Fruit fly (Drosophila melanogaster) whole organism, adult: Measurements from ENCODE around the gene Srrm1.
A peak's percentile ranks its signal among the peaks of the same experiment; 100 is the strongest.

Experiments
- CG11617 ChIP-seq: fragments of 200-800 bp; sonication (Bioruptor generic); optimal IDR thresholded peaks from 2 replicates; lab custom pipeline; 2017; ENCODE audit warnings: mild to moderate bottlenecking, missing biosample characterization, missing genetic modification reagents, missing genetic modification characterization
- CG12768 ChIP-seq: fragments of 200-800 bp; sonication (Bioruptor generic); optimal IDR thresholded peaks from 2 replicates; lab custom pipeline; 2017; ENCODE audit warnings: missing biosample characterization, missing genetic modification characterization, mild to moderate bottlenecking, moderate library complexity, missing genetic modification reagents
- CG14711 ChIP-seq: fragments of 200-800 bp; sonication (Bioruptor generic); optimal IDR thresholded peaks from 2 replicates; lab custom pipeline; 2018; ENCODE audit warnings: missing biosample characterization, mild to moderate bottlenecking, missing genetic modification characterization, moderate library complexity
- CG1620 ChIP-seq: fragments of 200-800 bp; sonication (Bioruptor generic); optimal IDR thresholded peaks from 2 replicates; lab custom pipeline; 2016; ENCODE audit warnings: missing biosample characterization, missing genetic modification characterization
- CG33017 ChIP-seq: fragments of 200-800 bp; sonication (Bioruptor generic); optimal IDR thresholded peaks from 2 replicates; lab custom pipeline; 2018; ENCODE audit warnings: missing biosample characterization, mild to moderate bottlenecking, missing genetic modification characterization, moderate library complexity
- CG5204 ChIP-seq: fragments of 200-800 bp; sonication (Bioruptor generic); optimal IDR thresholded peaks from 2 replicates; lab custom pipeline; 2016; ENCODE audit warnings: missing biosample characterization, missing genetic modification characterization
- CG7045 ChIP-seq: fragments of 200-800 bp; sonication (Bioruptor generic); optimal IDR thresholded peaks from 2 replicates; lab custom pipeline; 2017; ENCODE audit warnings: missing biosample characterization, mild to moderate bottlenecking, missing genetic modification characterization
- CG7101 ChIP-seq: fragments of 200-800 bp; sonication (Bioruptor generic); optimal IDR thresholded peaks from 2 replicates; lab custom pipeline; 2018; ENCODE audit warnings: missing biosample characterization, mild to moderate bottlenecking, missing genetic modification characterization, moderate library complexity
- Clk ChIP-seq: fragments of 200-800 bp; sonication (Bioruptor generic); optimal IDR thresholded peaks from 2 replicates; lab custom pipeline; 2017; ENCODE audit warnings: missing biosample characterization, missing genetic modification characterization
- Crg-1 ChIP-seq: fragments of 200-800 bp; sonication (Bioruptor generic); optimal IDR thresholded peaks from 2 replicates; lab custom pipeline; 2016; ENCODE audit warnings: missing biosample characterization, missing genetic modification characterization
- Hr96 ChIP-seq: fragments of 200-800 bp; sonication (Bioruptor generic); optimal IDR thresholded peaks from 2 replicates; lab custom pipeline; 2016; ENCODE audit warnings: missing biosample characterization, missing genetic modification characterization
- Mnt ChIP-seq: fragments of 200-800 bp; sonication (Bioruptor generic); optimal IDR thresholded peaks from 2 replicates; lab custom pipeline; 2016; ENCODE audit warnings: missing biosample characterization, mild to moderate bottlenecking, missing genetic modification characterization
- bab1 ChIP-seq: fragments of 200-800 bp; sonication (Bioruptor generic); optimal IDR thresholded peaks from 3 replicates; lab custom pipeline; 2019; ENCODE audit warnings: missing biosample characterization, mild to moderate bottlenecking, missing genetic modification characterization, moderate library complexity
- cic ChIP-seq: fragments of 200-800 bp; sonication (Bioruptor generic); optimal IDR thresholded peaks from 2 replicates; lab custom pipeline; 2017; ENCODE audit warnings: missing biosample characterization, mild to moderate bottlenecking, missing genetic modification characterization, moderate library complexity
- cnc ChIP-seq, 2 experiments: fragments of >200 bp; optimal IDR thresholded peaks; 2 replicates each; lab custom pipeline; 2017
- kay ChIP-seq: fragments of 200-800 bp; sonication (Bioruptor generic); peaks from one replicate; lab custom pipeline; 2016; ENCODE audit warnings: missing biosample characterization, missing genetic modification characterization, borderline replicate concordance
- ovo ChIP-seq: fragments of 200-800 bp; sonication (Bioruptor generic); optimal IDR thresholded peaks from 2 replicates; lab custom pipeline; 2016; ENCODE audit warnings: missing biosample characterization, missing genetic modification characterization
- pad ChIP-seq: fragments of 200-800 bp; sonication (Bioruptor generic); optimal IDR thresholded peaks from 3 replicates; lab custom pipeline; 2017; ENCODE audit warnings: missing biosample characterization, missing genetic modification characterization, mild to moderate bottlenecking, moderate library complexity, missing genetic modification reagents
- tj ChIP-seq: fragments of 200-800 bp; sonication (Bioruptor generic); optimal IDR thresholded peaks from 3 replicates; lab custom pipeline; 2017; ENCODE audit warnings: missing biosample characterization, mild to moderate bottlenecking, missing genetic modification characterization, moderate library complexity
- toe ChIP-seq: fragments of 200-800 bp; sonication (Bioruptor generic); optimal IDR thresholded peaks from 2 replicates; lab custom pipeline; 2016; ENCODE audit warnings: missing biosample characterization, missing genetic modification characterization

Gene Srrm1

DNA sequence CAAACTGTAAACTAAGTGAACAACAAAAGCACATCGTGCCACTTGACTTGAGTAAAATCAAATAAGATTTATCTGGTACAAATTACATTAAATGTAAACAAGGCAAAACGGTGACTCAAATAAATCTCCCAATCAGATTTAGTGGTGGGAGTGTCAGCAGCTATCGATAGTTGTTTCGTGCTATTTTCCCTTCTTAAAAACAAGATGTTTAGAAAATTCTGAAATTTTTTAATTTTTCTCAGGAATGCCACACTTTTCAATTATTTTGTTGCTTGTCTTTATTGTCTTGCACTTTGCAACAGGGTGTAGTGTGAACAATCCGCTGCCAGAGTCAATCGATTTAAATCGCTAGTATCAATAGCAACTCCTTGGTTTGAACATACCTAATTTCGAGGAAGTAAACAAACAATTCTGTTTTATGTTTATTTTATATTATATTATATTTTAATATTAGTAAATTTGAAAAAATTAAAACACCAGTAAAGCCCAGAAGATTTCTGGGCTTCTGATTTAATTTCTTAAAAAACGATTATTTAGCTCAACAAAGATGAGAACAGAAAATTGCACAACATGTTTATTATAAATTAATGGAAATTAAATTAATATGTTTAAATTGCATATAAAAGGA, 21.3 kb upstream of the Srrm1 start, which contains the start of gene MICAL-like:
Gene MICAL-like, minus strand, starts transcription at position 138 of the 628 bp plus-strand sequence.
- TF ChIP-seq tj (GFP tag; lab: Kevin White, UChicago) (no peak), bab1 (no peak), toe (GFP tag; lab: Kevin White, UChicago) (peak; percentile 53), Hr96 (peak; percentile 58), Crg-1 (GFP tag; lab: Kevin White, UChicago) (peak; percentile 24), pad (GFP tag; lab: Kevin White, UChicago) (no peak), Clk (GFP tag; lab: Kevin White, UChicago) (no peak), kay (GFP tag; lab: Kevin White, UChicago) (peak; percentile 94), CG7045 (GFP tag; lab: Kevin White, UChicago) (no peak)

DNA sequence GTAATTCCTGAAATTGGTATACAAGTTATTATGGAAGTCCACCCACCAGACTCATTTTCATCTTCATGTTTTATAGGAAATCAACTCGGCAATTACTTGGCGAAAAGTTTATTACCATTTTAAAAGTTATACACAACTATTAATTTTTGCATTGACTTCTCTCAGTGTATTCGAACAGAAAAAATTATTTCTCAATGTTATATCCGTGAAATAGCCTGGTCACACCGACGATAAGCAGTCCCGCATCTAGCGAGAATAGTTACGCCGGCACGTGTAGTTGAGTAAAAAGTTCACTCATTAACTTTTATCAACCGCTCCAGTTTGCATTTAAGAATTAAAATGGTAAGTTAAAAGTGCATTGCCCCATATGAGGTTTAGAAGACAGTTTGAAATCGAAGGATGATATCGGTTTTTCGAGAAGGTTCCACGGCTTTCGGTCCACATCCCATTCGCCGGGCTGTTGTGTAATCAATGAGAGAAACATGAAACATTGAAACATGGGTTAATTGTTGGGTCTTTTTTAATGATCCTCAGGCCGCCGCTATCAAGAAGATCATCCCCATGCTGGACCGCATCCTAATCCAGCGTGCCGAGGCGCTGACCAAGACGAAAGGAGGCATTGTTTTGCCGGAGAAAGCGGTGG, 20.7 kb upstream of the Srrm1 start, which contains the start of gene CG11267:
Gene CG11267, plus strand, starts transcription at position 228 of the 643 bp plus-strand sequence.
- TF ChIP-seq CG1620 (GFP tag; lab: Kevin White, UChicago), result peak; percentile 69
- no peak for TF ChIP-seq cnc (optimal IDR thresholded peaks at IDR 0.05; lab: Kevin White, UChicago)
- TF ChIP-seq tj (GFP tag; lab: Kevin White, UChicago), result peak; percentile 21
- TF ChIP-seq CG33017 (tag; lab: Kevin White, UChicago), result peak; percentile 61
- peak; percentile 72 for TF ChIP-seq CG7101
- TF ChIP-seq kay (GFP tag; lab: Kevin White, UChicago), result no peak
- peak; percentile 72 for TF ChIP-seq bab1
- TF ChIP-seq Mnt (GFP tag; lab: Kevin White, UChicago), result peak; percentile 95
- peak; percentile 51 for TF ChIP-seq Hr96
- TF ChIP-seq ovo (GFP tag; lab: Kevin White, UChicago), result peak; percentile 2
- TF ChIP-seq Crg-1 (GFP tag; lab: Kevin White, UChicago), result no peak
- TF ChIP-seq toe (GFP tag; lab: Kevin White, UChicago), result peak; percentile 88
- no peak for TF ChIP-seq CG5204 (GFP tag; lab: Kevin White, UChicago)
- TF ChIP-seq pad (GFP tag; lab: Kevin White, UChicago), result peak; percentile 68
- peak; percentile 58 for TF ChIP-seq CG11617 (GFP tag; lab: Kevin White, UChicago)
- peak; percentile 79 for TF ChIP-seq CG14711 (tag; lab: Kevin White, UChicago)
- peak; percentile 55 for TF ChIP-seq cic (GFP tag; lab: Kevin White, UChicago)
- peak; percentile 51 for TF ChIP-seq Clk (GFP tag; lab: Kevin White, UChicago)
- peak; percentile 83 for TF ChIP-seq CG12768 (GFP tag; lab: Kevin White, UChicago)
- TF ChIP-seq CG7045 (GFP tag; lab: Kevin White, UChicago), result peak; percentile 87

DNA sequence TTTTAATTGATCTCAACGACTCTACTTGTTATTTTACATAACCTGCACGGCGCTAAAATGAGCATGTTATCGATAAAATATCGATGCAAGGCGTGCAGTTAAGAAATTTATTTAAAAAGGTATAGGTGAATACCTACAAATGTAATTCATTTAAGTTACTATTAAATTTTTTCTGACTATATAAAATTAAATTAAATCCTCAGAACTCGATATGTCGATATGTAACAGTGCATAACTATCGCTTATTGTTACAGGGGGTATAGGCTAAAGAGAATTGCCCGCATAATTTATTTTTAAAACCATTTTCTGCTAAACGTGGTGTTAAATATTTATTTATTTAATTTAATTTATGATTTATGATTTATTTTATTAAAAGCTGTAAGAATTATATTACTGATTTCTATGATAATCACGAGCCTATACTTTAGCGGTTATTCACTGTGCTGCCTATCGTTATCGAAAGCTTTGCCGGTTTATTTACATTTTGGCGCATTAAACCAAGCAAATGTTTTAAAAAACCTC, 18.8 kb upstream of the Srrm1 start, which contains the start of the genes mRpL20 and Icmt:
Gene mRpL20, minus strand, starts transcription at position 65 of the 522 bp plus-strand sequence.
Gene Icmt, plus strand, starts transcription at position 464 of the 522 bp plus-strand sequence.
- TF ChIP-seq pad (GFP tag; lab: Kevin White, UChicago) (peak; percentile 62), CG11617 (GFP tag; lab: Kevin White, UChicago) (peak; percentile 91), tj (GFP tag; lab: Kevin White, UChicago) (peak; percentile 70), cnc (optimal IDR thresholded peaks at IDR 0.05; lab: Kevin White, UChicago) (no peak), ovo (GFP tag; lab: Kevin White, UChicago) (peak; percentile 73), kay (GFP tag; lab: Kevin White, UChicago) (peak; percentile 94), CG7101 (peak; percentile 98), cic (GFP tag; lab: Kevin White, UChicago) (no peak), CG7045 (GFP tag; lab: Kevin White, UChicago) (peak; percentile 85), Mnt (GFP tag; lab: Kevin White, UChicago) (peak; percentile 81), toe (GFP tag; lab: Kevin White, UChicago) (peak; percentile 83), CG33017 (tag; lab: Kevin White, UChicago) (peak; percentile 98), Hr96 (peak; percentile 55), CG12768 (GFP tag; lab: Kevin White, UChicago) (peak; percentile 72), Clk (GFP tag; lab: Kevin White, UChicago) (peak; percentile 45), CG14711 (tag; lab: Kevin White, UChicago) (peak; percentile 87), CG1620 (GFP tag; lab: Kevin White, UChicago) (peak; percentile 68), bab1 (peak; percentile 95), Crg-1 (GFP tag; lab: Kevin White, UChicago) (peak; percentile 54), CG5204 (GFP tag; lab: Kevin White, UChicago) (no peak)

DNA sequence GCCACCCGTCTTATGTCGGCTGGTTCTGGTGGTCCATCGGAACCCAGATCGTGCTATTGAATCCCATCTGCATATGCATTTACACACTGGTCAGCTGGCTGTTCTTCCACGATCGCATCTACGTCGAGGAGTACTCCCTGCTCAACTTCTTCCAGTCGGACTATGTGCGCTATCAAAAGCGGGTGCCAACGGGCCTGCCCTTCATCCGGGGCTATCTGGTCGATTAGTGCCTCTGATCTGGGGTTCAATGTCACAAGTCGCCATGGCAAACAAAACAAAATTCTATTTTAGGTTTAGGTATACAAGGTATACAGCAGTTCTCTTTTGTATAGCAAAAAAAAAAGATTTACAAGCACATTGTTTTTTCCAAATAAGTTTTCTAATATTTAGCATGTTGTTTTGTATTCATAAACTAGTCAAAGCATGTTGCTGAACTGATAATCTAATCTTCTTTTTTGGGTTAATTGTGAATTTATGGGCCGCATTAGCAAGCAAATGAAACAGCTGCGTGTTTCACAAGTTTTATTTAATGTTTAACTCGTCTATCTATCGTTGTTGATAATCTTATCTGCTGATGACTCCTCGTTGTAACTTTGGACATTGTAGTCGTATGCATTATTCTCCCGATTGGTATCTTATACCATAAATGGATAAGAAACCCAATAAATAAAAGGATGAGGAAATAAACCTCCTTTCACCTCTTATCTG, 17.2 kb upstream of the Srrm1 start:
- peak; percentile 29 for TF ChIP-seq cic (GFP tag; lab: Kevin White, UChicago)
- TF ChIP-seq Hr96, result no peak
- no peak for TF ChIP-seq CG11617 (GFP tag; lab: Kevin White, UChicago)
- TF ChIP-seq tj (GFP tag; lab: Kevin White, UChicago), result no peak
- TF ChIP-seq kay (GFP tag; lab: Kevin White, UChicago), result peak; percentile 77

DNA sequence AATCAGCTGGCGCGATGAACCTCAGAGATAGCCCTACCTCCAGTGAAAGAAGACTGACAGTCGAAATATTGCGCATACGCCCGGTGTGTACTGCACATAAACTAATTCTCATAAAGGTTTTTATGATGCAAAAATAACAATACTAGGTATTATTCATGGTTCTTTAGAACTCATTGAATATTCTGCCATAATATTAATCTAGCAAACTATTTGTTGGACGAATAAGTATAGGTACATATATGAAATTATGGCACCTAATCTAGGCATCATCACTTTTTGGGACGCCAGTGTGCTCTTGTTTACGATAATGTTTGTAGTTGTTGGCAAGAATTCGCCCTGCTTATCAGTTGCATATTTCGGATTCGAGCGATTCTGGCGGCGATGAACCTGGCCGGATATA, 14.9 kb upstream of the Srrm1 start:
- TF ChIP-seq CG14711 (tag; lab: Kevin White, UChicago) (peak; percentile 27), CG11617 (GFP tag; lab: Kevin White, UChicago) (no peak), CG7045 (GFP tag; lab: Kevin White, UChicago) (peak; percentile 34), Crg-1 (GFP tag; lab: Kevin White, UChicago) (peak; percentile 1), pad (GFP tag; lab: Kevin White, UChicago) (no peak), kay (GFP tag; lab: Kevin White, UChicago) (no peak), CG33017 (tag; lab: Kevin White, UChicago) (peak; percentile 3), Clk (GFP tag; lab: Kevin White, UChicago) (no peak), CG5204 (GFP tag; lab: Kevin White, UChicago) (no peak), CG7101 (peak; percentile 57), CG12768 (GFP tag; lab: Kevin White, UChicago) (peak; percentile 18), tj (GFP tag; lab: Kevin White, UChicago) (no peak), CG1620 (GFP tag; lab: Kevin White, UChicago) (no peak), ovo (GFP tag; lab: Kevin White, UChicago) (no peak), Mnt (GFP tag; lab: Kevin White, UChicago) (no peak)
